Worm (Caenorhabditis elegans): Measurements from ENCODE around the gene F59D12.5.

DNA sequence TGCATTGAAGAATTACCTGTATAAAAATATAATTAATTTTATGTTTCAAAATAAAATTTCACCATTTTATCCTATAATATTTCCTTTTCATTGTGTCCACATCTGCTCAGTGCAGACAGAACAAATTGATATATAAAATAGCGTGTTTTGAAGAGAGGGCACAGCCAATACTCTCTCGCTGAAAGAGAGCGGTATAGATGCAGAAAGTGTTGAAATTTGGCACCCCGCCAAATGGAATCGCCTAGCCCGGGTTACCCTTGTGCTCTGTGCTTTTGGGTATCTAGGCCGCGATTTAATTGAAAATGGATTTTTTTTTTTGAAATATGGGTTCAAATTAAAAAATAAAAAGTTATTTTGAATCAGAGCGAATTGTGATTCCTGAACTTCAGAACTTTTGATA lies 30.0 kb downstream of the F59D12.5 start:
- TF ChIP-seq bed-1 (GFP tag; IDR thresholded peaks at IDR 0.05) (no peak), ama-1 (optimal IDR thresholded peaks at IDR 0.05) (no peak), ama-1 (GFP tag; optimal IDR thresholded peaks at IDR 0.05) (no peak), fkh-3 (tag; optimal IDR thresholded peaks at IDR 0.05) (no peak), Y95B8A.8 (GFP tag; IDR thresholded peaks at IDR 0.05) (no peak), lin-40 (tag; optimal IDR thresholded peaks at IDR 0.05) (no peak)
